Worm (Caenorhabditis elegans) whole organism, midembryonic: ENCODE measurements around the gene prdx-2.

Experiments
- T22C8.4 ChIP-seq: fragments of 200-800 bp; sonication (Bioruptor generic); IDR thresholded peaks from 2 replicates; pipeline ENCODE4 v1.3.6; 2022; ENCODE audit warnings: missing genetic modification characterization, missing compliant biosample characterization
- cog-1 ChIP-seq: sonication (generic microtip); optimal IDR thresholded peaks from 2 replicates; lab custom pipeline; 2016; ENCODE audit warnings: missing genetic modification characterization, missing compliant biosample characterization
- flt-1 ChIP-seq: fragments of 200-800 bp; sonication (Bioruptor generic); IDR thresholded peaks from 2 replicates; pipeline ENCODE4 v1.3.6; 2022; ENCODE audit warnings: missing genetic modification characterization, missing compliant biosample characterization
- klf-2 ChIP-seq: fragments of 200-800 bp; sonication (Bioruptor generic); conservative IDR thresholded peaks from 2 replicates; pipeline ENCODE4 v1.3.6; 2022; ENCODE audit warnings: missing genetic modification reagents, missing genetic modification characterization, missing compliant biosample characterization
- med-1 ChIP-seq: sonication (generic microtip); optimal IDR thresholded peaks from 2 replicates; lab custom pipeline; 2017; ENCODE audit warnings: missing genetic modification characterization, mild to moderate bottlenecking, missing compliant biosample characterization, antibody characterized with exemption, missing genetic modification reagents; ENCODE audit not compliant: insufficient read depth
- ref-1 ChIP-seq: fragments of 200-800 bp; sonication (Bioruptor generic); conservative IDR thresholded peaks from 2 replicates; pipeline ENCODE4 v1.3.6; 2022; ENCODE audit warnings: missing genetic modification reagents, missing genetic modification characterization, missing compliant biosample characterization
- tab-1 ChIP-seq: fragments of 200-800 bp; sonication (Bioruptor generic); IDR thresholded peaks from 2 replicates; pipeline ENCODE4 v1.3.6; 2022; ENCODE audit warnings: missing genetic modification characterization, missing compliant biosample characterization
- ztf-23 ChIP-seq: fragments of 200-800 bp; sonication (Bioruptor generic); IDR thresholded peaks from 2 replicates; pipeline ENCODE4 v1.3.6; 2022; ENCODE audit warnings: missing genetic modification reagents, missing genetic modification characterization, missing compliant biosample characterization
- ztf-29 ChIP-seq: fragments of 200-800 bp; sonication (Bioruptor generic); IDR thresholded peaks from 2 replicates; pipeline ENCODE4 v1.3.6; 2022; ENCODE audit warnings: missing genetic modification reagents, missing genetic modification characterization, missing compliant biosample characterization

prdx-2 gene

DNA sequence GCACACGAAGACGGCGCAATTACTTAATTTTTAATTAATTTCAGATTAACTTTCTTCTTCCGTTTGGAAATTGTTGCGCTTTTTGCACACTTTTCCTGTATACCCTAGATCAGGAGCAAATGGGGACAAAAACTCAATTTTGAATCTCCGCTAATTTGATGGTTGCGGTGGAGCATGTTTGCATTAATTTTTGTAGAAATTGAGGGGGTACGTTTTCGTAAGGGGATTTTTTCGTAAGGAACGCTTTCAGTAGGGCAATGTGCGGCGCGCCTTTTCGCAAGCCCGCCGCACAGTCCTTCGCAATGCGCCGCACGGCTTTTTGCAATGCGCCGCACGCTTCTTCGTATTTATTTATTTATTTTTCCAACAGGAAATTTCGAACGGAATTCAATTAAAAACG is 31.6 kb upstream of the prdx-2 start:
- peak; percentile 75 for TF ChIP-seq ztf-29 (GFP tag; lab: Robert Waterston, UW)
- peak; percentile 87 for TF ChIP-seq flt-1 (GFP tag; lab: Robert Waterston, UW)
- peak; percentile 81 for TF ChIP-seq klf-2 (GFP tag; lab: Robert Waterston, UW)
- peak; percentile 81 for TF ChIP-seq tab-1 (GFP tag; lab: Robert Waterston, UW)
- TF ChIP-seq ztf-23 (GFP tag; lab: Robert Waterston, UW), result peak; percentile 92

DNA sequence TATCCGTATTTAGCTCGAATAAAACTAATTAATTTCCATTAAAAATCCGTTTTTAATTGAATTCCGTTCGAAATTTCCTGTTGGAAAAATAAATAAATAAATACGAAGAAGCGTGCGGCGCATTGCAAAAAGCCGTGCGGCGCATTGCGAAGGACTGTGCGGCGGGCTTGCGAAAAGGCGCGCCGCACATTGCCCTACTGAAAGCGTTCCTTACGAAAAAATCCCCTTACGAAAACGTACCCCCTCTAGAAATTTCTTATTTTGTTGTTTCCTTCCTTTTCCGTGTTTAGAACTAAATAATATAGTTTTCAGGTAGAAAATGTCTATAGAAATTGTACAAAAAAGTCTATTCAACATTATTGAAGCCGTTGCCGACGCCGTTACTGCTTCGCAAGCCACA is 27.6 kb upstream of the prdx-2 start, which contains the start of gene F09E5.8:
Gene F09E5.8, plus strand, starts transcription at position 313 of the 400 bp plus-strand sequence.
- TF ChIP-seq ztf-23 (GFP tag; lab: Robert Waterston, UW), result peak; percentile 84
- 0 out of 2 replicates have a peak, but pooled peaks have one; percentile 55 for TF ChIP-seq klf-2 (GFP tag; lab: Robert Waterston, UW)
- TF ChIP-seq flt-1 (GFP tag; lab: Robert Waterston, UW), result peak; percentile 81; the same call in 1 of the 2 replicates
- TF ChIP-seq tab-1 (GFP tag; lab: Robert Waterston, UW), result 0 out of 2 replicates have a peak, but pooled peaks have one; percentile 45

DNA sequence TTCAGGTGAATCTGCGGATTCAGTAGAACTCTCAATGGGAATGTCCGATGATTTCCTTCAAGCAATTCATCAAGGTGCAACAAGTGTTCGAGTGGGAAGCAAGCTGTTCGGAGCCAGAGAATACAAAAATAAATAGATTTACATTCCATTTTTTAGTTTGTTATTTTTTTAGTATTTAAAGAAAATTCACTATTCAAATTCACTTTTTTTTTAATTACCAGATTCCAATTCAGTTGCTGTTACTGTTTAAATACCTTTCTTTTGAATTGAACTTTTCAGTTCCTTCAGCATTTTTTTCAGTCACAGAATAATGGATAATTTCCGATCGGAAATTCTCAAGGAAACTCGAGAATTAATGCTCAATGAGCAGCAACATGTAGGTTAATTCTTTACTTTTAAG is 26.2 kb upstream of the prdx-2 start, which contains the start of gene F09E5.7:
Gene F09E5.7, plus strand, starts transcription at position 301 of the 400 bp plus-strand sequence.
- TF ChIP-seq T22C8.4, result no peak
- TF ChIP-seq cog-1 (tag; lab: Kevin White, UChicago), result no peak
- no peak for TF ChIP-seq ref-1 (GFP tag; lab: Robert Waterston, UW)
- no peak for TF ChIP-seq med-1 (GFP tag; lab: Kevin White, UChicago)
- no peak for TF ChIP-seq tab-1 (GFP tag; lab: Robert Waterston, UW)
- TF ChIP-seq flt-1 (GFP tag; lab: Robert Waterston, UW), result no peak
- no peak for TF ChIP-seq ztf-23 (GFP tag; lab: Robert Waterston, UW)
- no peak for TF ChIP-seq klf-2 (GFP tag; lab: Robert Waterston, UW)
- TF ChIP-seq ztf-29 (GFP tag; lab: Robert Waterston, UW), result no peak

DNA sequence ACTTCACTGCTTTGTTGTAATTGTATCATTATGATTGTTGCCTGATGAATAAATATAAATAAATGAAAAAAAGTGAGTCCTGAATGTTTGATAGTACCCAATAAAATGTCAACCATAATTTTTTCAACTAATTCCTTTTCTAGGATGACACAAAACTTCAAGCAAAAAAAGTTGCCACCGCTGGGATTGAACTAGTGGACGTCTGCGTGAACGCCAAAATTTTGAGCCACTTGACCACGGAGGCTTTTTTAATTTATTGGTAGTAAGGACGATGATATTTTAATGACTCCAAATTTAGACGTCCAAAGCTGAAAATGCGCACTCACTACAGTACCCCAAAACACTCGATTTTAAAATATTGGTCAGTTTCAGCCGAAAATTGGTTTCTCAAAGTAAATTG is 24.4 kb upstream of the prdx-2 start:
- no peak for TF ChIP-seq med-1 (GFP tag; lab: Kevin White, UChicago)
- TF ChIP-seq ztf-29 (GFP tag; lab: Robert Waterston, UW), result no peak
- no peak for TF ChIP-seq flt-1 (GFP tag; lab: Robert Waterston, UW)
- no peak for TF ChIP-seq T22C8.4
- TF ChIP-seq ref-1 (GFP tag; lab: Robert Waterston, UW), result no peak
- no peak for TF ChIP-seq cog-1 (tag; lab: Kevin White, UChicago)
- TF ChIP-seq tab-1 (GFP tag; lab: Robert Waterston, UW), result no peak
- no peak for TF ChIP-seq ztf-23 (GFP tag; lab: Robert Waterston, UW)
- no peak for TF ChIP-seq klf-2 (GFP tag; lab: Robert Waterston, UW)

DNA sequence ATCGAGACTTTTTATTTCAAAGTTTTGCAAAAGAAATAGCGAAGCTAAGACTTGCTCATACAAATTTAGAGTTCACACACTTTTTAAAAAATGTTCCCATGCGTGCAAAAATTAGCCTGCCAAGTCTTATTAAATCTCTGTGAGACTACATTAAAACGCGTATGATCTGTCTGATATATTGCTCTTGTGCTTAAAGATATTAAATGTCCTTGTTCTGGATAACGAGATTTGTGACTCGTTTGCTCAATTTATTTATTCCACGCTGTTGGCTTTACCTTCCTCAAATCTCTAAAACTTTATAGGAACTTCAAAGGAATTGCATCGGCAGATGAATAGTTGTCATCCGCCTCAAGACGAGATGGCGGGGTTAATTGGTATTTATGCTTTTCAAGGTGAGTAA is 22.6 kb upstream of the prdx-2 start, which contains the start of gene srg-69:
Gene srg-69, plus strand, starts transcription at position 301 of the 400 bp plus-strand sequence.
- no peak for TF ChIP-seq T22C8.4
- no peak for TF ChIP-seq ref-1 (GFP tag; lab: Robert Waterston, UW)
- no peak for TF ChIP-seq cog-1 (tag; lab: Kevin White, UChicago)
- no peak for TF ChIP-seq tab-1 (GFP tag; lab: Robert Waterston, UW)
- no peak for TF ChIP-seq ztf-23 (GFP tag; lab: Robert Waterston, UW)
- TF ChIP-seq flt-1 (GFP tag; lab: Robert Waterston, UW), result no peak
- TF ChIP-seq ztf-29 (GFP tag; lab: Robert Waterston, UW), result no peak
- no peak for TF ChIP-seq klf-2 (GFP tag; lab: Robert Waterston, UW)
- TF ChIP-seq med-1 (GFP tag; lab: Kevin White, UChicago), result no peak

DNA sequence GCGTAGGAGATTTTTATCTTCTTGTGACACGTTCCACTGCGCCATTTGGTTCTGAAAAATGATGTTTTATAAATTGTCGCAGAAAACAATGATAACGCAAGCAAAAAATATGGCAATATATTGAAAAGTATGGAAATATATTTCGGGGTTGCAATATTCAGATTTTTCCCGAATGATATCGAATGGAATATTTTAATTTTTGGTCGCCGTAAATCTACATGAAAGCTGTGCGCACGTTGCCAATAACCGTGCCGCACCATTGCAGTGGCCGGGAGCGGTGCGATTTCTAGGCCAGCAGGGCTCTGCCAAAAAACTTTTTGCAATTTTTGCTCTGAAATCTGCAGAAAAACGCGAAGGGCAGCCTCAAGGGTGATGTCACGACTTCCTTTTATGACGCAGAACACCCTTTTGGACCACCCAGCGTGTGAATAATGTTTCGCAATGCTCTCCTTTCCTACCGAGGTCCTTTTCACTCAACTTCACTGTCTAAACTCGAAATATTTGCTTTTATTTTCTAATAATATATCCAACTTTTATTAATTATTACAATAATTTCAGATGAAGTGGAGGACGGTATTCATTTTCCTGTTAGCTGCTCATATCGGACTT is 19.8 kb upstream of the prdx-2 start, which contains the start of the genes F09E5.11 and bmy-1:
Gene F09E5.11, minus strand, starts transcription at position 51 of the 609 bp plus-strand sequence.
Gene bmy-1, plus strand, starts transcription at position 559 of the 609 bp plus-strand sequence.
- TF ChIP-seq ztf-29 (GFP tag; lab: Robert Waterston, UW) (no peak), flt-1 (GFP tag; lab: Robert Waterston, UW) (peak; percentile 81), ref-1 (GFP tag; lab: Robert Waterston, UW) (no peak), ztf-23 (GFP tag; lab: Robert Waterston, UW) (peak; percentile 84), tab-1 (GFP tag; lab: Robert Waterston, UW) (no peak), cog-1 (tag; lab: Kevin White, UChicago) (peak; percentile 44), med-1 (GFP tag; lab: Kevin White, UChicago) (peak; percentile 10), klf-2 (GFP tag; lab: Robert Waterston, UW) (peak; percentile 64; the same call in 1 of the 2 replicates)

DNA sequence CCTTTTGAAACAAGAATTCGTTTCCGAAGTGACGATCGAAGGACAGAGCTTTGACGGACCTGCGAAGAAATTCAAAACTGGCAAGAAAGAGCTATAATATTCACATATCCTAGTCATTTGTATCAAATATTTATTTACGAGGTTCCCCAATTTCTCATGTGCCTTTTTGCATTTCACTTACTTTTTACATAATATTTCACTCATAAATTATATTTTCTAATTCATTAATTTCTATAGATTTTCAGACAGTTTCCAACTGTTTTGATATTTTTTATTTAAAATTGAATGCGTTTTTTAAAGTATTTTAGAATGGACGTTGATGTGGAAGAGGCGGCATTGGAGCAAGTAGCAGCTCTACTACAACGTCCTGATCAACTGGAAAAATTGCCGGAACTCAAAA is 18.7 kb upstream of the prdx-2 start, which contains the start of gene sec-6:
Gene sec-6, plus strand, starts transcription at position 301 of the 400 bp plus-strand sequence.
- TF ChIP-seq ztf-29 (GFP tag; lab: Robert Waterston, UW), result no peak
- TF ChIP-seq ref-1 (GFP tag; lab: Robert Waterston, UW), result no peak

DNA sequence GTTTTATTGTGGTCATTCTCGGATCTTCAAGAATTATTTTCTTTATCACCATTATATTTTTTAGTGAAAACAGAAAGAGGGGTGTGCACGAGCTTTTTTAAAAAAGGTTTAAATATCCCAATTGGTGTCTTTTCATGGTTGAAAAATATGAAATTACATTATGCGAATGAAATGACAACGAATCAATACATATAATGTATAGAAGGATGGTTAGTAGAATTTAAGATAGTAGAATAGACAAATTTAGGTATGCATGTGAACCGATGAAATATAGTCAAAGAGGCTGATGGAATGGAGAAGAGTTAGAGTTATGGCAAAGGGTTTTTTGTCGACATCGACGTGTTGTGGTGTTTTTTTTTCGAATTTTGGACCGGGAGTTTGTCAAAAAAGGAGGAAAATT is 13.5 kb upstream of the prdx-2 start:
- no peak for TF ChIP-seq T22C8.4
- no peak for TF ChIP-seq flt-1 (GFP tag; lab: Robert Waterston, UW)
- no peak for TF ChIP-seq med-1 (GFP tag; lab: Kevin White, UChicago)
- TF ChIP-seq ref-1 (GFP tag; lab: Robert Waterston, UW), result no peak
- TF ChIP-seq cog-1 (tag; lab: Kevin White, UChicago), result no peak
- TF ChIP-seq ztf-23 (GFP tag; lab: Robert Waterston, UW), result no peak

DNA sequence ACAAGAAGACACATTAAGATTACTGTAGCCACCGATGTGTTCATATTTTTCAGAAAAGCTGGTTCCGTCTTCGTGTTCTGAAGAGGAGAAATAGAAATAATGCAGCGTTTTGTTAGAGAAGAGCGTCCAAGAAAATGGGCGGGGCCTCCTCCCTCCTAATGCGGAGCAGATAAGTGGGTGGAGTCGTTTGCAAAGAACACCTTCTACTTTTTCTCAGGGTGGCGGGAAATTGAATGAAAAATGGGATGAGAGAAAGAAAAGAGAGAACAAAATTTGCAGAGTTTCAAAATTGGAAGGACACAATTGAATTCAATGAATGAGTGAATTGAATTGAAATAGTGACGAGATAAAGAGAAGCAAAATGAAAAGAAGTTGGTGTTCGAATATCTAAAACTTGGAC is 12.3 kb upstream of the prdx-2 start, which contains the start of gene F09E5.16:
Gene F09E5.16, minus strand, starts transcription at position 101 of the 400 bp plus-strand sequence.
- TF ChIP-seq cog-1 (tag; lab: Kevin White, UChicago), result no peak
- TF ChIP-seq med-1 (GFP tag; lab: Kevin White, UChicago), result no peak
- no peak for TF ChIP-seq klf-2 (GFP tag; lab: Robert Waterston, UW)
- TF ChIP-seq tab-1 (GFP tag; lab: Robert Waterston, UW), result no peak
- no peak for TF ChIP-seq ztf-23 (GFP tag; lab: Robert Waterston, UW)
- no peak for TF ChIP-seq T22C8.4
